Fruit fly (Drosophila melanogaster) whole organism, embryonic: Measurements from ENCODE around the gene CG12643.

ENCODE experiments used
- Atf6 ChIP-seq: fragments of 200-800 bp; sonication (Bioruptor generic); IDR thresholded peaks from 2 replicates; pipeline ENCODE4 v1.3.6; 2022; ENCODE audit warnings: missing biosample characterization, missing genetic modification characterization
- CG12659 ChIP-seq: fragments of 200-800 bp; sonication (Bioruptor generic); optimal IDR thresholded peaks from 3 replicates; lab custom pipeline; 2017; ENCODE audit warnings: mild to moderate bottlenecking, missing biosample characterization, missing genetic modification reagents, missing genetic modification characterization
- CG13287 ChIP-seq: fragments of 200-800 bp; sonication (Bioruptor generic); IDR thresholded peaks from 2 replicates; pipeline ENCODE4 v1.3.6; 2022; ENCODE audit warnings: missing biosample characterization, missing genetic modification characterization; ENCODE audit not compliant: partially characterized antibody
- CG13424 ChIP-seq: fragments of 200-800 bp; sonication (Bioruptor generic); optimal IDR thresholded peaks from 2 replicates; lab custom pipeline; 2019; ENCODE audit warnings: missing biosample characterization, mild to moderate bottlenecking, missing genetic modification characterization, moderate library complexity
- CG13775 ChIP-seq: fragments of 200-800 bp; sonication (Bioruptor generic); optimal IDR thresholded peaks from 3 replicates; lab custom pipeline; 2017; ENCODE audit warnings: missing biosample characterization, mild to moderate bottlenecking, missing genetic modification characterization
- CG17328 ChIP-seq: fragments of 200-800 bp; sonication (Bioruptor generic); IDR thresholded peaks from 2 replicates; pipeline ENCODE4 v1.3.6; 2022; ENCODE audit warnings: missing biosample characterization, missing genetic modification characterization
- CG18599 ChIP-seq: fragments of 200-800 bp; sonication (Bioruptor generic); optimal IDR thresholded peaks from 3 replicates; lab custom pipeline; 2017; ENCODE audit warnings: missing biosample characterization, missing genetic modification characterization, mild to moderate bottlenecking, moderate library complexity, missing genetic modification reagents
- CG3065 ChIP-seq: fragments of 200-800 bp; sonication (Bioruptor generic); optimal IDR thresholded peaks from 2 replicates; lab custom pipeline; 2016; ENCODE audit warnings: missing biosample characterization, missing genetic modification characterization
- CG33557 ChIP-seq: fragments of 200-800 bp; sonication (Bioruptor generic); optimal IDR thresholded peaks from 2 replicates; lab custom pipeline; 2019; ENCODE audit warnings: missing biosample characterization, mild to moderate bottlenecking, missing genetic modification characterization, moderate library complexity
- CG34224 ChIP-seq: fragments of 200-800 bp; sonication (Bioruptor generic); IDR thresholded peaks from 3 replicates; pipeline ENCODE4 v1.3.6; 2022; ENCODE audit warnings: missing biosample characterization, missing genetic modification characterization; ENCODE audit not compliant: partially characterized antibody
- CG34422 ChIP-seq: fragments of 200-800 bp; sonication (Bioruptor generic); IDR thresholded peaks from 3 replicates; pipeline ENCODE4 v1.3.6; 2022; ENCODE audit warnings: missing biosample characterization, missing genetic modification characterization
- CG3838 ChIP-seq: fragments of 200-800 bp; sonication (Bioruptor generic); optimal IDR thresholded peaks from 3 replicates; lab custom pipeline; 2016; ENCODE audit warnings: missing biosample characterization, missing genetic modification characterization
- CG7556 ChIP-seq: fragments of 200-800 bp; sonication (Bioruptor generic); optimal IDR thresholded peaks from 2 replicates; lab custom pipeline; 2017; ENCODE audit warnings: missing biosample characterization, mild to moderate bottlenecking, missing genetic modification characterization
- CG7963 ChIP-seq: fragments of 200-800 bp; sonication (Bioruptor generic); IDR thresholded peaks from 3 replicates; pipeline ENCODE4 v1.3.6; 2022; ENCODE audit warnings: missing biosample characterization, missing genetic modification characterization; ENCODE audit not compliant: partially characterized antibody
- CG8089 ChIP-seq: fragments of 200-800 bp; sonication (Bioruptor generic); optimal IDR thresholded peaks from 3 replicates; lab custom pipeline; 2016; ENCODE audit warnings: missing biosample characterization, missing genetic modification characterization
- ERR ChIP-seq: fragments of 200-800 bp; sonication (Bioruptor generic); optimal IDR thresholded peaks from 2 replicates; lab custom pipeline; 2016; ENCODE audit warnings: missing biosample characterization, missing genetic modification characterization
- HmgZ ChIP-seq: fragments of 200-800 bp; sonication (Bioruptor generic); optimal IDR thresholded peaks from 2 replicates; lab custom pipeline; 2018; ENCODE audit warnings: missing biosample characterization, mild to moderate bottlenecking, missing genetic modification characterization
- Myb ChIP-seq: fragments of 200-800 bp; sonication (Bioruptor generic); optimal IDR thresholded peaks from 2 replicates; lab custom pipeline; 2016; ENCODE audit warnings: missing biosample characterization, missing genetic modification characterization
- Sry-β ChIP-seq: fragments of 200-800 bp; sonication (Bioruptor generic); optimal IDR thresholded peaks from 2 replicates; lab custom pipeline; 2018; ENCODE audit warnings: missing biosample characterization, mild to moderate bottlenecking, missing genetic modification characterization, moderate library complexity
- Trl ChIP-seq, 3 experiments: fragments of >200 bp in 2 of 3; fragments of 200-800 bp in 1 of 3; sonication (Bioruptor generic) in 1 of 3; optimal IDR thresholded peaks; 2 replicates in 1 of 3; 3 replicates in 2 of 3; lab custom pipeline; 2016 to 2017; ENCODE audit warnings: missing biosample characterization in 1 of 3, missing genetic modification characterization in 1 of 3
- ab ChIP-seq: fragments of 200-800 bp; sonication (Bioruptor generic); optimal IDR thresholded peaks from 2 replicates; lab custom pipeline; 2016; ENCODE audit warnings: missing biosample characterization, missing genetic modification characterization
- bsh ChIP-seq, 2 experiments: fragments of 200-800 bp; sonication (Bioruptor generic); optimal IDR thresholded peaks; 2 replicates each; lab custom pipeline; 2017 to 2018; ENCODE audit warnings: mild to moderate bottlenecking in 2 of 2, missing biosample characterization in 2 of 2, missing genetic modification characterization in 2 of 2, moderate library complexity in 1 of 2
- cg ChIP-seq: fragments of 200-800 bp; sonication (Bioruptor generic); optimal IDR thresholded peaks from 3 replicates; lab custom pipeline; 2019; ENCODE audit warnings: missing biosample characterization, mild to moderate bottlenecking, missing genetic modification characterization, moderate library complexity
- chif ChIP-seq, 2 experiments: fragments of 200-800 bp; sonication (Bioruptor generic); optimal IDR thresholded peaks; 3 replicates each; lab custom pipeline; 2016; ENCODE audit warnings: missing biosample characterization in 2 of 2, missing genetic modification characterization in 2 of 2
- chinmo ChIP-seq: fragments of 200-800 bp; sonication (Bioruptor generic); IDR thresholded peaks from 4 replicates; pipeline ENCODE4 v1.3.6; 2022; ENCODE audit warnings: missing biosample characterization, missing genetic modification characterization; ENCODE audit not compliant: partially characterized antibody
- crp ChIP-seq, 2 experiments: fragments of 200-800 bp; sonication (Bioruptor generic); optimal IDR thresholded peaks; 2 replicates in 1 of 2; 3 replicates in 1 of 2; lab custom pipeline; 2017; ENCODE audit warnings: missing biosample characterization in 2 of 2, missing genetic modification characterization in 2 of 2, mild to moderate bottlenecking in 1 of 2, moderate library complexity in 1 of 2
- fd102C ChIP-seq: fragments of 200-800 bp; sonication (Bioruptor generic); optimal IDR thresholded peaks from 2 replicates; lab custom pipeline; 2018; ENCODE audit warnings: missing biosample characterization, mild to moderate bottlenecking, missing genetic modification characterization, moderate library complexity
- ftz-f1 ChIP-seq: fragments of 200-800 bp; sonication (Bioruptor generic); optimal IDR thresholded peaks from 2 replicates; lab custom pipeline; 2016; ENCODE audit warnings: missing biosample characterization, missing genetic modification characterization
- gem ChIP-seq: fragments of 200-800 bp; sonication (Bioruptor generic); optimal IDR thresholded peaks from 2 replicates; lab custom pipeline; 2019; ENCODE audit warnings: missing biosample characterization, mild to moderate bottlenecking, missing genetic modification characterization, moderate library complexity
- grn ChIP-seq: fragments of 200-800 bp; sonication (Bioruptor generic); optimal IDR thresholded peaks from 3 replicates; lab custom pipeline; 2017; ENCODE audit warnings: missing biosample characterization, missing genetic modification characterization
- nom ChIP-seq: fragments of 200-800 bp; sonication (Bioruptor generic); optimal IDR thresholded peaks from 2 replicates; lab custom pipeline; 2017; ENCODE audit warnings: missing biosample characterization, missing genetic modification characterization, mild to moderate bottlenecking, moderate library complexity, missing genetic modification reagents
- otp ChIP-seq: fragments of 200-800 bp; sonication (Bioruptor generic); IDR thresholded peaks from 3 replicates; pipeline ENCODE4, ENCODE4 v1.3.6; 2022; ENCODE audit warnings: missing biosample characterization, missing genetic modification characterization
- pb ChIP-seq: fragments of 200-800 bp; sonication (Bioruptor generic); optimal IDR thresholded peaks from 3 replicates; lab custom pipeline; 2016; ENCODE audit warnings: missing biosample characterization, missing genetic modification characterization
- sqz ChIP-seq: fragments of 200-800 bp; sonication (Bioruptor generic); optimal IDR thresholded peaks from 3 replicates; lab custom pipeline; 2018; ENCODE audit warnings: missing biosample characterization, mild to moderate bottlenecking, missing genetic modification characterization
- tin ChIP-seq: fragments of 200-800 bp; sonication (Bioruptor generic); optimal IDR thresholded peaks from 3 replicates; lab custom pipeline; 2016; ENCODE audit warnings: missing biosample characterization, missing genetic modification characterization
- vvl ChIP-seq: fragments of 200-800 bp; sonication (Bioruptor generic); IDR thresholded peaks from 2 replicates; pipeline ENCODE4 v1.3.6; 2022; ENCODE audit warnings: missing biosample characterization, missing genetic modification characterization

Gene CG12643

DNA sequence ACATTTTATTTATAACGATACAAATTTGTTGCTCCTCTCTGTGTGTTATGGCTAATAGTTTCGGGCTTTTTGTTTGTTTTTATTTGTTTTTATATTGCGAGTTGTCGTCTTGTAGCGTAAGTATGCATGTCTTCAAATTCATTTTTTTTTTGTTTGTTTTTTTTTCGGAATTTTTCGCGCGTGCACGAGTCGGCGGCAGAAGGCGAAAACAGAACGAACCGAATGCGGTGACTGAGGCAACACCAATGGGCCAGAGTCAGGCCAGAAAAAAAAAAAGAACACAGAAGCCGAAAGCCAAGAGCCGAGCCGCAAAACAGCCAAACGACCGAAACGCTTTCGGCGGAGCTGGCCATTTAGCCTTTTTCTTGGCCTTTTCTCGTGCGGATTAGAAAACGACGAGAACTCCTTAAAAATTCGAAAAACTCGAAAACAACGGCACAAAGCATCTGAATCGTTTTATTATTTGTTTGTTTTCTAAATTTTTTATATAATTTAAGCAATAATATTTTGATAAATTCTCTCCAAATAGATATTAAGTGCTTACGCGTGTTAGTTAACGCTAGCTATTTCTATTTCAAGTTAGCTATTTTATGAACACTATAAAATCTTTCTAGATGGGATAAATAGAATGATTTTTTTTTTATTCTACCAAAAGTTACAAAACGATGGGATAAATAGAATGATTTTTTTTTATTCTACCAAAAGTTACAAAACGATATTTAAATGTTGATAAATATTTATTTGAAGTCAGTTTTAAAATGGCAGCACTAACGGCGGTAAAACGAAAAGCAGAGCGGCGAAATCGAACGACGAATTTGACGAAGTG lies 25.1 kb upstream of the CG12643 start (continued):
- TF ChIP-seq CG17328: no peak
- peak; percentile 37 for TF ChIP-seq CG7556 (GFP tag; lab: Kevin White, UChicago)
- TF ChIP-seq CG13775: peak; percentile 8
- TF ChIP-seq gem (tag; lab: Kevin White, UChicago): peak; percentile 32
- peak; percentile 4 for TF ChIP-seq CG12659 (GFP tag; lab: Kevin White, UChicago)
- TF ChIP-seq pb: no peak
- peak; percentile 13 for TF ChIP-seq CG18599 (GFP tag; lab: Kevin White, UChicago)
- TF ChIP-seq otp (GFP tag; lab: Robert Waterston, UW): no peak
- 0 out of 4 replicates have a peak, but pooled peaks have one; percentile 59 for TF ChIP-seq chinmo
- TF ChIP-seq CG13424 (tag; lab: Kevin White, UChicago): peak; percentile 7

DNA sequence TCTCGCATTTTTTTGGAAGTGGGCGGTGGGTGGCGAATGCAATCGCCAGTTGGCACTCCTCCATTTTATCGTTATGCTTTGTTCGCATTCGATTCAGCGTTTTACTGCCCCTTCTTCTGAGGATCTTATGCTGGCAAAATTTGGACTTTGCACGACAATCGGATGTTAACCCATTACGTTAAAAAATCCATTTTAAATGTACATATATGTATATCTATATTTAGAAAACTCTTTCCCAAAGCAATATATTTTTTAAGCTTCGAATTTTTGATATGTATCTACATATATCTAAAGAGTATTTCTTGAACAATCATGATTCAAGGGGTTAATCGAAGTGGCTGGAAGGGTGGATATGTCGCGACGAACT lies 938 bp upstream of the CG12643 start:
- TF ChIP-seq CG18599 (GFP tag; lab: Kevin White, UChicago): no peak
- peak; percentile 94 for TF ChIP-seq nom (GFP tag; lab: Kevin White, UChicago)
- peak in 1 of 2 experiments; percentile 8 for TF ChIP-seq Trl (optimal IDR thresholded peaks at IDR 0.05; lab: Kevin White, UChicago)
- TF ChIP-seq Trl (GFP tag; optimal IDR thresholded peaks at IDR 0.05; lab: Kevin White, UChicago): no peak
- TF ChIP-seq CG33557 (GFP tag; lab: Kevin White, UChicago): no peak
- TF ChIP-seq bsh (GFP tag; optimal IDR thresholded peaks at IDR 0.05; lab: Kevin White, UChicago): peak in 1 of 2 experiments; percentile 54

DNA sequence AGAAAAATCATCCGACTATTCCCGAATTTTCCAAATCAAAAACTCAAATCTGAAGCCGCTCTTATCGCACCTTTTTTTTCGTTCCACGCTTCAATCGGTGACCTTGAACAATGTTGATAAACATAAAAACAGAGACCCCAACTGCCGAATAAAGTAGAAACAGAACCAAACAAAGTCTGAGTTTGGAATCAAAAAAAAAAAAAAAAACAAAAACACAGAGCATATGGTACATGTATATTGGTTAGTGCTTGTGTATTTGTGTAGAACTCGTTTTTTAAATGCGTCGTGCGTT lies 1.2 kb downstream of the CG12643 start:
- TF ChIP-seq sqz (peak; percentile 71), HmgZ (tag; lab: Kevin White, UChicago) (no peak), tin (no peak), CG34224 (GFP tag; lab: Robert Waterston, UW) (no peak), ERR (GFP tag; lab: Kevin White, UChicago) (no peak), vvl (GFP tag; lab: Robert Waterston, UW) (no peak), nom (GFP tag; lab: Kevin White, UChicago) (no peak), grn (GFP tag; lab: Kevin White, UChicago) (peak; percentile 26), fd102C (no peak), Myb (GFP tag; lab: Kevin White, UChicago) (no peak), cg (peak; percentile 20), Sry-β (GFP tag; lab: Kevin White, UChicago) (no peak), CG3838 (GFP tag; lab: Kevin White, UChicago) (no peak), ab (GFP tag; lab: Kevin White, UChicago) (no peak), crp (GFP tag; optimal IDR thresholded peaks at IDR 0.05; lab: Kevin White, UChicago) (no peak), CG8089 (GFP tag; lab: Kevin White, UChicago) (no peak), CG3065 (GFP tag; lab: Kevin White, UChicago) (no peak), Atf6 (GFP tag; lab: Robert Waterston, UW) (0 out of 2 replicates have a peak, but pooled peaks have one; percentile 8), CG13287 (GFP tag; lab: Robert Waterston, UW) (0 out of 2 replicates have a peak, but pooled peaks have one; percentile 13), CG7963 (no peak), ftz-f1 (peak; percentile 33), chinmo (0 out of 4 replicates have a peak, but pooled peaks have one; percentile 53), chif (GFP tag; optimal IDR thresholded peaks at IDR 0.05; lab: Kevin White, UChicago) (no peak), CG34422 (GFP tag; lab: Robert Waterston, UW) (no peak)
